Fruit fly (Drosophila melanogaster) whole organism, embryonic: ENCODE results near the gene CG31038.

Source experiments
- Aef1 ChIP-seq: fragments of 200-800 bp; sonication (Bioruptor generic); IDR thresholded peaks from 3 replicates; pipeline ENCODE4 v1.3.6; 2022; ENCODE audit warnings: missing biosample characterization, missing genetic modification characterization
- Bteb2 ChIP-seq: fragments of 200-800 bp; sonication (Bioruptor generic); optimal IDR thresholded peaks from 2 replicates; lab custom pipeline; 2016; ENCODE audit warnings: missing biosample characterization, missing genetic modification characterization
- CG1024 ChIP-seq: fragments of 200-800 bp; sonication (Bioruptor generic); IDR thresholded peaks from 2 replicates; pipeline ENCODE4 v1.3.6; 2022; ENCODE audit warnings: missing biosample characterization, missing genetic modification characterization
- CG10565 ChIP-seq: fragments of 200-800 bp; sonication (Bioruptor generic); optimal IDR thresholded peaks from 3 replicates; lab custom pipeline; 2016; ENCODE audit warnings: missing biosample characterization, mild to moderate bottlenecking, missing genetic modification characterization
- CG11085 ChIP-seq: fragments of 200-800 bp; sonication (Bioruptor generic); IDR thresholded peaks from 2 replicates; pipeline ENCODE4 v1.3.6; 2022; ENCODE audit warnings: missing biosample characterization, missing genetic modification characterization
- CG11456 ChIP-seq: fragments of 200-800 bp; sonication (Bioruptor generic); IDR thresholded peaks from 3 replicates; pipeline ENCODE4 v1.3.6; 2022; ENCODE audit warnings: missing biosample characterization, missing genetic modification characterization
- CG11696 ChIP-seq: fragments of 200-800 bp; sonication (Bioruptor generic); IDR thresholded peaks from 2 replicates; pipeline ENCODE4 v1.3.6; 2022; ENCODE audit warnings: missing biosample characterization, missing genetic modification characterization
- CG13775 ChIP-seq: fragments of 200-800 bp; sonication (Bioruptor generic); optimal IDR thresholded peaks from 3 replicates; lab custom pipeline; 2017; ENCODE audit warnings: missing biosample characterization, mild to moderate bottlenecking, missing genetic modification characterization
- CG17385 ChIP-seq: fragments of 200-800 bp; sonication (Bioruptor generic); optimal IDR thresholded peaks from 3 replicates; lab custom pipeline; 2018; ENCODE audit warnings: missing biosample characterization, mild to moderate bottlenecking, missing genetic modification characterization
- CG17802 ChIP-seq: fragments of 200-800 bp; sonication (Bioruptor generic); optimal IDR thresholded peaks from 2 replicates; lab custom pipeline; 2018; ENCODE audit warnings: missing biosample characterization, mild to moderate bottlenecking, missing genetic modification characterization, moderate library complexity
- CG30020 ChIP-seq: fragments of 200-800 bp; optimal IDR thresholded peaks from 2 replicates; lab custom pipeline; 2019; ENCODE audit warnings: missing biosample characterization, mild to moderate bottlenecking, missing genetic modification characterization, moderate library complexity
- CG30403 ChIP-seq: fragments of 200-800 bp; sonication (Bioruptor generic); optimal IDR thresholded peaks from 3 replicates; lab custom pipeline; 2016; ENCODE audit warnings: missing biosample characterization, missing genetic modification characterization
- CG31365 ChIP-seq: fragments of 200-800 bp; sonication (Bioruptor generic); optimal IDR thresholded peaks from 2 replicates; lab custom pipeline; 2018; ENCODE audit warnings: missing biosample characterization, mild to moderate bottlenecking, missing genetic modification characterization
- CG34376 ChIP-seq: fragments of 200-800 bp; sonication (Bioruptor generic); optimal IDR thresholded peaks from 2 replicates; lab custom pipeline; 2018; ENCODE audit warnings: missing biosample characterization, mild to moderate bottlenecking, missing genetic modification characterization
- CG34422 ChIP-seq: fragments of 200-800 bp; sonication (Bioruptor generic); IDR thresholded peaks from 3 replicates; pipeline ENCODE4 v1.3.6; 2022; ENCODE audit warnings: missing biosample characterization, missing genetic modification characterization
- CG4730 ChIP-seq: fragments of 200-800 bp; sonication (Bioruptor generic); IDR thresholded peaks from 2 replicates; pipeline ENCODE4 v1.3.6; 2022; ENCODE audit warnings: missing biosample characterization, missing genetic modification characterization
- CG5180 ChIP-seq: fragments of 200-800 bp; sonication (Bioruptor generic); optimal IDR thresholded peaks from 3 replicates; lab custom pipeline; 2017; ENCODE audit warnings: missing biosample characterization, missing genetic modification characterization, mild to moderate bottlenecking, moderate library complexity, missing genetic modification reagents
- CG6689 ChIP-seq: fragments of 200-800 bp; sonication (Bioruptor generic); IDR thresholded peaks from 2 replicates; pipeline ENCODE4 v1.3.6; 2022; ENCODE audit warnings: missing biosample characterization, missing genetic modification characterization
- CG7839 ChIP-seq: fragments of 200-800 bp; sonication (Bioruptor generic); optimal IDR thresholded peaks from 3 replicates; lab custom pipeline; 2018; ENCODE audit warnings: missing biosample characterization, mild to moderate bottlenecking, missing genetic modification characterization, moderate library complexity
- CG8089 ChIP-seq: fragments of 200-800 bp; sonication (Bioruptor generic); optimal IDR thresholded peaks from 3 replicates; lab custom pipeline; 2016; ENCODE audit warnings: missing biosample characterization, missing genetic modification characterization
- CG9932 ChIP-seq: fragments of 200-800 bp; sonication (Bioruptor generic); IDR thresholded peaks from 2 replicates; pipeline ENCODE4 v1.3.6; 2022; ENCODE audit warnings: missing biosample characterization, missing genetic modification characterization
- D ChIP-seq, 2 experiments: fragments of 200-800 bp in 1 of 2; fragments of >200 bp in 1 of 2; sonication (Bioruptor generic) in 1 of 2; optimal IDR thresholded peaks; 2 replicates in 1 of 2; 3 replicates in 1 of 2; lab custom pipeline; 2017; ENCODE audit warnings: mild to moderate bottlenecking in 1 of 2, missing biosample characterization in 1 of 2, missing genetic modification characterization in 1 of 2, missing genetic modification reagents in 1 of 2
- HmgZ ChIP-seq: fragments of 200-800 bp; sonication (Bioruptor generic); optimal IDR thresholded peaks from 2 replicates; lab custom pipeline; 2018; ENCODE audit warnings: missing biosample characterization, mild to moderate bottlenecking, missing genetic modification characterization
- Hr78 ChIP-seq, 2 experiments: fragments of 200-800 bp in 1 of 2; fragments of >200 bp in 1 of 2; sonication (Bioruptor generic) in 1 of 2; optimal IDR thresholded peaks; 2 replicates each; lab custom pipeline; 2017 to 2019; ENCODE audit warnings: missing biosample characterization in 2 of 2, missing genetic modification characterization in 2 of 2, mild to moderate bottlenecking in 1 of 2, moderate library complexity in 1 of 2
- Kr ChIP-seq: fragments of 200-800 bp; sonication (Bioruptor generic); optimal IDR thresholded peaks from 2 replicates; lab custom pipeline; 2017; ENCODE audit warnings: missing biosample characterization, mild to moderate bottlenecking, missing genetic modification characterization
- Meics ChIP-seq: fragments of 200-800 bp; sonication (Bioruptor generic); optimal IDR thresholded peaks from 2 replicates; lab custom pipeline; 2017; ENCODE audit warnings: missing biosample characterization, mild to moderate bottlenecking, missing genetic modification characterization
- abd-A ChIP-seq: fragments of 200-800 bp; sonication (Bioruptor generic); optimal IDR thresholded peaks from 3 replicates; lab custom pipeline; 2019; ENCODE audit warnings: missing biosample characterization, mild to moderate bottlenecking, missing genetic modification characterization, moderate library complexity
- al ChIP-seq: fragments of 200-800 bp; sonication (Bioruptor generic); IDR thresholded peaks from 2 replicates; pipeline ENCODE4 v1.3.6; 2022; ENCODE audit warnings: missing biosample characterization, missing genetic modification characterization
- amos ChIP-seq: fragments of 200-800 bp; sonication (Bioruptor generic); IDR thresholded peaks from 2 replicates; pipeline ENCODE4 v1.3.6; 2022; ENCODE audit warnings: missing biosample characterization, missing genetic modification characterization; ENCODE audit not compliant: partially characterized antibody
- ato ChIP-seq: fragments of 200-800 bp; sonication (Bioruptor generic); IDR thresholded peaks from 2 replicates; pipeline ENCODE4 v1.3.6; 2022; ENCODE audit warnings: missing biosample characterization, missing genetic modification characterization; ENCODE audit not compliant: partially characterized antibody
- bcd ChIP-seq: fragments of 200-800 bp; sonication (Bioruptor generic); optimal IDR thresholded peaks from 2 replicates; lab custom pipeline; 2017; ENCODE audit warnings: missing biosample characterization, mild to moderate bottlenecking, missing genetic modification characterization
- bigmax ChIP-seq: fragments of 200-800 bp; sonication (Bioruptor generic); optimal IDR thresholded peaks from 2 replicates; lab custom pipeline; 2018; ENCODE audit warnings: missing biosample characterization, mild to moderate bottlenecking, missing genetic modification characterization
- exex ChIP-seq: fragments of 200-800 bp; sonication (Bioruptor generic); optimal IDR thresholded peaks from 4 replicates; lab custom pipeline; 2018; ENCODE audit warnings: missing biosample characterization, mild to moderate bottlenecking, missing genetic modification characterization, moderate library complexity
- gfzf ChIP-seq: fragments of 200-800 bp; sonication (Bioruptor generic); optimal IDR thresholded peaks from 2 replicates; lab custom pipeline; 2016; ENCODE audit warnings: missing biosample characterization, mild to moderate bottlenecking, missing genetic modification characterization, moderate library complexity
- gro ChIP-seq: fragments of 200-800 bp; sonication (Bioruptor generic); optimal IDR thresholded peaks from 2 replicates; lab custom pipeline; 2016; ENCODE audit warnings: missing biosample characterization, missing genetic modification characterization
- gsb ChIP-seq: fragments of 200-800 bp; sonication (Bioruptor generic); IDR thresholded peaks from 2 replicates; pipeline ENCODE4 v1.3.6; 2022; ENCODE audit warnings: missing biosample characterization, missing genetic modification characterization
- gsb-n ChIP-seq: fragments of 200-800 bp; sonication (Bioruptor generic); optimal IDR thresholded peaks from 3 replicates; lab custom pipeline; 2018; ENCODE audit warnings: missing biosample characterization, mild to moderate bottlenecking, missing genetic modification characterization
- lmd ChIP-seq: fragments of 200-800 bp; sonication (Bioruptor generic); IDR thresholded peaks from 2 replicates; pipeline ENCODE4 v1.3.6; 2022; ENCODE audit warnings: missing biosample characterization, missing genetic modification characterization
- nerfin-2 ChIP-seq: fragments of 200-800 bp; sonication (Bioruptor generic); IDR thresholded peaks from 2 replicates; pipeline ENCODE4 v1.3.6; 2022; ENCODE audit warnings: missing biosample characterization, missing genetic modification characterization; ENCODE audit not compliant: partially characterized antibody
- pfk ChIP-seq: fragments of 200-800 bp; sonication (Bioruptor generic); optimal IDR thresholded peaks from 2 replicates; lab custom pipeline; 2018; ENCODE audit warnings: missing biosample characterization, mild to moderate bottlenecking, missing genetic modification characterization, moderate library complexity
- sd ChIP-seq: fragments of 200-800 bp; sonication (Bioruptor generic); optimal IDR thresholded peaks from 3 replicates; lab custom pipeline; 2018; ENCODE audit warnings: missing biosample characterization, mild to moderate bottlenecking, missing genetic modification characterization, moderate library complexity
- sim ChIP-seq: fragments of 200-800 bp; sonication (Bioruptor generic); IDR thresholded peaks from 2 replicates; pipeline ENCODE4 v1.3.6; 2022; ENCODE audit warnings: missing biosample characterization, missing genetic modification characterization
- so ChIP-seq: fragments of 200-800 bp; sonication (Bioruptor generic); IDR thresholded peaks from 3 replicates; pipeline ENCODE4 v1.3.6; 2022; ENCODE audit warnings: missing biosample characterization, missing genetic modification characterization
- sob ChIP-seq: fragments of 200-800 bp; sonication (Bioruptor generic); IDR thresholded peaks from 2 replicates; pipeline ENCODE4 v1.3.6; 2022; ENCODE audit warnings: missing biosample characterization, missing genetic modification characterization
- tin ChIP-seq: fragments of 200-800 bp; sonication (Bioruptor generic); optimal IDR thresholded peaks from 3 replicates; lab custom pipeline; 2016; ENCODE audit warnings: missing biosample characterization, missing genetic modification characterization
- ttk ChIP-seq: fragments of 200-800 bp; sonication (Bioruptor generic); IDR thresholded peaks from 2 replicates; pipeline ENCODE4 v2.1.2; 2022; ENCODE audit warnings: missing biosample characterization, missing genetic modification characterization
- wdn ChIP-seq: fragments of 200-800 bp; sonication (Bioruptor generic); IDR thresholded peaks from 2 replicates; pipeline ENCODE4 v1.3.6; 2022; ENCODE audit warnings: missing biosample characterization, missing genetic modification characterization
- zfh1 ChIP-seq: fragments of 200-800 bp; sonication (Bioruptor generic); IDR thresholded peaks from 3 replicates; pipeline ENCODE4 v1.3.6; 2022; ENCODE audit warnings: missing biosample characterization, missing genetic modification characterization

The CG31038 gene

DNA sequence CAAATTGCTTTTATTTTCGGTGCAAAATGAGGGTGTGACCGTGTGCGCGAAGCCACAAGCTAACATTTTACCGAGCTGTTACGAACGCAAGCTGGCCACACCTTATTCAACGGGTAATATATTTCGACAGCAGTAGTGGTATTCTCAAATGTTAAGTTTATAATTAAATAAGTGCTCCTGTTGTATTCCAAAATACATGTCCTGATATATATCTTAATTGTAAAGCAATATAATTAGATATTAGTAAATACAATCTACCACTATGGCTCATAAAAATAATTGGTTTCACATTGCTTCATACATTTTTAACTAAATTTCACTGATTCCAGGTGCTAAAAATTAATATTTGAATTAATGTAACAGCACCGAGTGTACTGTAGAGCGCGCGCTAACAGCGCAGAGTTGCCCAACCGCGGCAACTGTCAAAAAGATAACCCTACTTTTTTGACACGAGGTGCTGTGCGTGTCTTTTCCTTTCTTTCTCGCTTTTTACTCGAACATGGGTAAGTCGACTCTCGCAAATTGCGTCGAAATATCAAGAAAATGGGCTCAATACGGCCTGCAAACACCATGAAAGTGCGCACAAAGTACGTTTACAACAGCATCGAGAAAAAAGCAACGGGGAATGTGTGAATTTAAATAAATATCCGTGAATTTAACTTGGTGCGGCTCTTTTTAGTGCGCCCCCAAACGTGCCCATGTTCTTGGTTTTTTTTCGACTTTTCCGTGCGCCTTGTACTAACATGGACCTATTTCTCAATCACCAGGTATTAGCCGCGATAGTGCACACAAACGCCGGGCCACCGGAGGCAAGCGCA, 15.2 kb upstream of the CG31038 start, which contains the start of the genes CG15514 and RpS8 (continued):
- TF ChIP-seq sd (tag; lab: Kevin White, UChicago) = no peak
- TF ChIP-seq bcd = peak; percentile 77
- TF ChIP-seq nerfin-2 = no peak
- TF ChIP-seq amos = no peak
- peak; percentile 51 for TF ChIP-seq pfk (GFP tag; lab: Kevin White, UChicago)
- peak; percentile 34 for TF ChIP-seq CG31365
- no peak for TF ChIP-seq CG4730 (GFP tag; lab: Robert Waterston, UW)
- no peak for TF ChIP-seq Hr78 (GFP tag; optimal IDR thresholded peaks at IDR 0.05; lab: Kevin White, UChicago)
- TF ChIP-seq CG6689 (GFP tag; lab: Robert Waterston, UW) = peak; percentile 76
- no peak for TF ChIP-seq D (optimal IDR thresholded peaks at IDR 0.05; lab: Kevin White, UChicago)
- peak; percentile 29 for TF ChIP-seq D (GFP tag; optimal IDR thresholded peaks at IDR 0.05; lab: Kevin White, UChicago)
- peak; percentile 67 for TF ChIP-seq CG13775 (GFP tag; lab: Kevin White, UChicago)
- peak; percentile 62; the same call in 1 of the 3 replicates for TF ChIP-seq CG34422 (GFP tag; lab: Robert Waterston, UW)
- TF ChIP-seq exex (tag; lab: Kevin White, UChicago) = no peak
- no peak for TF ChIP-seq ato
- TF ChIP-seq gro = no peak
- TF ChIP-seq CG1024 (GFP tag; lab: Robert Waterston, UW) = 0 out of 2 replicates have a peak, but pooled peaks have one; percentile 5
- peak; percentile 72 for TF ChIP-seq CG30020 (tag; lab: Kevin White, UChicago)
- no peak for TF ChIP-seq Bteb2 (GFP tag; lab: Kevin White, UChicago)
- peak; percentile 52; the same call in 1 of the 2 replicates for TF ChIP-seq sob (GFP tag; lab: Robert Waterston, UW)
- peak; percentile 74 for TF ChIP-seq so (GFP tag; lab: Robert Waterston, UW)
- TF ChIP-seq zfh1 = peak; percentile 64; the same call in 2 of the 3 replicates
- TF ChIP-seq CG34376 (GFP tag; lab: Kevin White, UChicago) = peak; percentile 76
- TF ChIP-seq tin (GFP tag; lab: Kevin White, UChicago) = peak; percentile 38
- no peak for TF ChIP-seq sim (GFP tag; lab: Robert Waterston, UW)
- TF ChIP-seq lmd (GFP tag; lab: Robert Waterston, UW) = peak; percentile 33; the same call in 1 of the 2 replicates
- TF ChIP-seq gfzf (GFP tag; lab: Kevin White, UChicago) = peak; percentile 74
- TF ChIP-seq bigmax (GFP tag; lab: Kevin White, UChicago) = peak; percentile 100
- TF ChIP-seq CG7839 = peak; percentile 47
- TF ChIP-seq ttk (GFP tag; lab: Robert Waterston, UW) = no peak
- peak; percentile 29 for TF ChIP-seq HmgZ (tag; lab: Kevin White, UChicago)
- TF ChIP-seq CG11696 (GFP tag; lab: Robert Waterston, UW) = no peak
- 0 out of 2 replicates have a peak, but pooled peaks have one; percentile 4 for TF ChIP-seq wdn
- no peak for TF ChIP-seq gsb (GFP tag; lab: Robert Waterston, UW)
- peak; percentile 33 for TF ChIP-seq CG17802 (tag; lab: Kevin White, UChicago)
- TF ChIP-seq CG8089 (GFP tag; lab: Kevin White, UChicago) = no peak
- TF ChIP-seq al (GFP tag; lab: Robert Waterston, UW) = peak; percentile 51; the same call in 1 of the 2 replicates
- peak; percentile 30 for TF ChIP-seq gsb-n (tag; lab: Kevin White, UChicago)
- peak; percentile 45; the same call in 1 of the 3 replicates for TF ChIP-seq Aef1
- peak; percentile 56 for TF ChIP-seq CG5180 (GFP tag; lab: Kevin White, UChicago)
- TF ChIP-seq Meics (GFP tag; lab: Kevin White, UChicago) = peak; percentile 82
- no peak for TF ChIP-seq CG11085 (GFP tag; lab: Robert Waterston, UW)
- TF ChIP-seq CG9932 = peak; percentile 65
- peak; percentile 63; the same call in 1 of the 3 replicates for TF ChIP-seq CG11456 (GFP tag; lab: Robert Waterston, UW)
- TF ChIP-seq CG30403 (GFP tag; lab: Kevin White, UChicago) = peak; percentile 58
- peak; percentile 70 for TF ChIP-seq CG17385 (GFP tag; lab: Kevin White, UChicago)
- TF ChIP-seq abd-A = no peak
- peak; percentile 61 for TF ChIP-seq Kr (GFP tag; lab: Kevin White, UChicago)
- no peak for TF ChIP-seq CG10565
